Fruit fly (Drosophila melanogaster): ENCODE measurements around the gene CG11444.

CG11444 gene

dm6 chrX:4592258-4592657, 38.1 kb upstream of the CG11444 start:
- TF ChIP-seq CG14710 (tag; optimal IDR thresholded peaks at IDR 0.05) (no peak), Abd-B (GFP tag; optimal IDR thresholded peaks at IDR 0.05) (no peak), CG6765 (GFP tag; optimal IDR thresholded peaks at IDR 0.05) (no peak), crol (GFP tag; IDR thresholded peaks at IDR 0.05) (0 out of 2 replicates have a peak, but pooled peaks have one; percentile 30), dmrt11E (tag; optimal IDR thresholded peaks at IDR 0.05) (no peak), Trl (optimal IDR thresholded peaks at IDR 0.05) (no peak), Trl (GFP tag; optimal IDR thresholded peaks at IDR 0.05) (no peak), CG7271 (tag; optimal IDR thresholded peaks at IDR 0.05) (no peak), cg (GFP tag; optimal IDR thresholded peaks at IDR 0.05) (peak; percentile 31), CG5953 (GFP tag; IDR thresholded peaks at IDR 0.05) (no peak), CG10654 (GFP tag; optimal IDR thresholded peaks at IDR 0.05) (no peak), peb (GFP tag; IDR thresholded peaks at IDR 0.05) (no peak)

dm6 chrX:4590772-4591064, 36.5 kb upstream of the CG11444 start:
- TF ChIP-seq CG17385 (GFP tag; optimal IDR thresholded peaks at IDR 0.05) (peak; percentile 69), CG14050 (GFP tag; IDR thresholded peaks at IDR 0.05) (no peak), peb (GFP tag; IDR thresholded peaks at IDR 0.05) (no peak), CG3726 (GFP tag; IDR thresholded peaks at IDR 0.05) (no peak), CG4360 (GFP tag; IDR thresholded peaks at IDR 0.05) (peak; percentile 64; the same call in 1 of the 2 replicates), dmrt99B (tag; optimal IDR thresholded peaks at IDR 0.05) (no peak), CG16779 (GFP tag; IDR thresholded peaks at IDR 0.05) (no peak), eve (GFP tag; optimal IDR thresholded peaks at IDR 0.05) (peak in 1 of 2 experiments; percentile 62), CG2678 (tag; optimal IDR thresholded peaks at IDR 0.05) (peak; percentile 6), ems (GFP tag; optimal IDR thresholded peaks at IDR 0.05) (no peak)

- TF ChIP-seq ase (GFP tag; IDR thresholded peaks at IDR 0.05) (peak; percentile 91), Ets97D (GFP tag; optimal IDR thresholded peaks at IDR 0.05) (no peak), CG11456 (GFP tag; IDR thresholded peaks at IDR 0.05) (peak; percentile 93), CG13624 (GFP tag; optimal IDR thresholded peaks at IDR 0.05) (no peak), CG7745 (tag; optimal IDR thresholded peaks at IDR 0.05) (no peak), sens-2 (GFP tag; IDR thresholded peaks at IDR 0.05) (peak; percentile 87; the same call in 1 of the 2 replicates), gsb (GFP tag; IDR thresholded peaks at IDR 0.05) (peak; percentile 45; the same call in 1 of the 2 replicates), stwl (tag; optimal IDR thresholded peaks at IDR 0.05) (no peak), zf30C (GFP tag; optimal IDR thresholded peaks at IDR 0.05) (peak; percentile 81), cato (GFP tag; optimal IDR thresholded peaks at IDR 0.05; ENCODE audit: borderline replicate concordance) (peak; percentile 70), CG12769 (tag; optimal IDR thresholded peaks at IDR 0.05) (peak; percentile 93), CG7271 (tag; optimal IDR thresholded peaks at IDR 0.05) (peak; percentile 19), sc (optimal IDR thresholded peaks at IDR 0.05) (no peak), sc (GFP tag; optimal IDR thresholded peaks at IDR 0.05) (peak; percentile 76), CG16779 (GFP tag; IDR thresholded peaks at IDR 0.05) (peak; percentile 77), CG34422 (GFP tag; IDR thresholded peaks at IDR 0.05) (peak; percentile 91), Aef1 (GFP tag; IDR thresholded peaks at IDR 0.05) (peak; percentile 89), Hr3 (GFP tag; optimal IDR thresholded peaks at IDR 0.05) (peak; percentile 79), bigmax (GFP tag; optimal IDR thresholded peaks at IDR 0.05) (no peak), CG12391 (tag; optimal IDR thresholded peaks at IDR 0.05) (peak; percentile 78), CG8478 (optimal IDR thresholded peaks at IDR 0.05) (peak; percentile 67), disco-r (GFP tag; optimal IDR thresholded peaks at IDR 0.05) (peak; percentile 43), ara (GFP tag; IDR thresholded peaks at IDR 0.05) (peak; percentile 95), CG43689 (GFP tag; IDR thresholded peaks at IDR 0.05) (peak; percentile 87), ranshi (GFP tag; IDR thresholded peaks at IDR 0.05) (peak; percentile 95), kay (GFP tag; optimal IDR thresholded peaks at IDR 0.05) (peak; percentile 66), CG3163 (GFP tag; optimal IDR thresholded peaks at IDR 0.05) (no peak), Antp (GFP tag; optimal IDR thresholded peaks at IDR 0.05) (peak; percentile 80), Asciz (GFP tag; optimal IDR thresholded peaks at IDR 0.05) (peak; percentile 48), Dbx (GFP tag; IDR thresholded peaks at IDR 0.05) (peak; percentile 82)
These were observed 36.0 kb upstream of the CG11444 start for dm6 chrX:4589951-4590771.

Data from whole organism, embryonic.